Fruit fly (Drosophila melanogaster): ENCODE data around the gene GstD11.

The GstD11 gene

DNA sequence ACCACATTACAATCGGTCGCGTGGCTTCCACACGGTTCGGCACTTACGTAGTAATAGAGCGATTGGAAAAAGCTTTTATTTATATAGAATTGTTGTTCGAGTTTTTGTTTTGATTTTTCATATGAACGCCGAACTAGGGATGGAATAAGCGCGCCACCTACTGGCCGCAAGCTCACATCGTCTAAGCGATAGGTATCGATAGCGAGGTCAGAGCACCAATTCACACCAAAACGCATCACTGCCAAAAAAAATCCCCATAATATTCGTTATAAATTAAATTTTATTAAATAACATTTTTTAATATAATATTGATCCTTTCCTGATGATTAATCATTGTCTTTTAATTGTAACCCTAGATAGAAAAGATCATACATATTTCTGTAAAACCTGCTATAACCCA lies 32.6 kb upstream of the GstD11 start, which contains the start of gene CG10038 (continued):
- TF ChIP-seq pdm3 (GFP tag; optimal IDR thresholded peaks at IDR 0.05) (peak; percentile 35), Ets96B (tag; optimal IDR thresholded peaks at IDR 0.05) (no peak), ss (GFP tag; optimal IDR thresholded peaks at IDR 0.05) (no peak), CG3032 (tag; optimal IDR thresholded peaks at IDR 0.05) (peak; percentile 12), fkh (GFP tag; optimal IDR thresholded peaks at IDR 0.05) (no peak), achi (GFP tag; optimal IDR thresholded peaks at IDR 0.05) (no peak), CG6163 (GFP tag; IDR thresholded peaks at IDR 0.05) (no peak), Eip93F (GFP tag; optimal IDR thresholded peaks at IDR 0.05) (no peak), CG8632 (GFP tag; optimal IDR thresholded peaks at IDR 0.05) (no peak), Blimp-1 (GFP tag; optimal IDR thresholded peaks at IDR 0.05) (no peak), CG11762 (GFP tag; optimal IDR thresholded peaks at IDR 0.05; ENCODE audit: insufficient read depth) (no peak), salr (GFP tag; optimal IDR thresholded peaks at IDR 0.05) (no peak), CG34406 (GFP tag; optimal IDR thresholded peaks at IDR 0.05) (no peak), fd59A (GFP tag; optimal IDR thresholded peaks at IDR 0.05) (no peak), CG9139 (GFP tag; optimal IDR thresholded peaks at IDR 0.05) (no peak), CG6276 (GFP tag; optimal IDR thresholded peaks at IDR 0.05) (no peak), CG8119 (GFP tag; IDR thresholded peaks at IDR 0.05) (no peak), dac (GFP tag; optimal IDR thresholded peaks at IDR 0.05) (no peak), Eip75B (GFP tag; optimal IDR thresholded peaks at IDR 0.05) (no peak), Hr39 (GFP tag; optimal IDR thresholded peaks at IDR 0.05) (peak; percentile 21), dsx (GFP tag; optimal IDR thresholded peaks at IDR 0.05; ENCODE audit: poor library complexity, severe bottlenecking) (no peak), CG15336 (GFP tag; IDR thresholded peaks at IDR 0.05) (no peak), vri (GFP tag; optimal IDR thresholded peaks at IDR 0.05) (no peak), CG16779 (tag; optimal IDR thresholded peaks at IDR 0.05) (no peak), Sox14 (GFP tag; optimal IDR thresholded peaks at IDR 0.05) (no peak), Sox15 (GFP tag; optimal IDR thresholded peaks at IDR 0.05) (no peak), acj6 (GFP tag; optimal IDR thresholded peaks at IDR 0.05) (peak; percentile 20), Smox (GFP tag; optimal IDR thresholded peaks at IDR 0.05) (no peak), topi (GFP tag; optimal IDR thresholded peaks at IDR 0.05) (peak; percentile 20), cyc (GFP tag; optimal IDR thresholded peaks at IDR 0.05) (peak; percentile 36), CG32006 (GFP tag; optimal IDR thresholded peaks at IDR 0.05) (no peak), CG3919 (GFP tag; optimal IDR thresholded peaks at IDR 0.05) (peak; percentile 14), Sox102F (GFP tag; optimal IDR thresholded peaks at IDR 0.05) (no peak), CG11294 (GFP tag; IDR thresholded peaks at IDR 0.05) (no peak)

DNA sequence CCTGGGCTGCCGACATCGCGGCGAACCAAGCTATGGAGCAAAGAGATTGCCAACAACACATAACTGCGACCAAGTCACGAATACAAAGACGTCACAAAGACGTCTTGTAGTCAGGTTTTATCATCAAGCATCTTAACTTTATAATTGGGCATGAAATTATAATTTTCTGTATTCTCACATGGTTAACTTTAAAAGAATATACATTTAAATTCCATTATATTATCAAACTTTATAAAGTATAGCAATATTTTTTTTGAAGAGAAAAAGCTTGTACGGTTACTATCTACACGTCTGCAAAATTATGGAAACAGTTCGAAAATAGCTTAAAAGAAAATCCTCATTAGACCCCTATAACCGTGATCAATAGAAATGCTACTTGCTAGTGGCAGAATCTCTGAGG lies 31.1 kb upstream of the GstD11 start, which contains the start of gene CG10041:
Gene CG10041, minus strand, starts transcription at position 101 of the 400 bp plus-strand sequence.
- TF ChIP-seq CG6163 (GFP tag; IDR thresholded peaks at IDR 0.05) = no peak
- TF ChIP-seq Gug (GFP tag; IDR thresholded peaks at IDR 0.05) = no peak
- TF ChIP-seq CG10669 (GFP tag; optimal IDR thresholded peaks at IDR 0.05) = no peak
- no peak for TF ChIP-seq CG8632 (GFP tag; optimal IDR thresholded peaks at IDR 0.05)
- TF ChIP-seq CG32006 (GFP tag; optimal IDR thresholded peaks at IDR 0.05) = no peak
- no peak for TF ChIP-seq CG8119 (GFP tag; IDR thresholded peaks at IDR 0.05)
- no peak for TF ChIP-seq dac (GFP tag; optimal IDR thresholded peaks at IDR 0.05)
- no peak for TF ChIP-seq dsx (GFP tag; optimal IDR thresholded peaks at IDR 0.05; ENCODE audit: poor library complexity, severe bottlenecking)
- TF ChIP-seq Met (GFP tag; optimal IDR thresholded peaks at IDR 0.05) = no peak
- no peak for TF ChIP-seq CG6792 (GFP tag; optimal IDR thresholded peaks at IDR 0.05)
- no peak for TF ChIP-seq CG7368 (GFP tag; optimal IDR thresholded peaks at IDR 0.05)
- TF ChIP-seq OdsH (GFP tag; optimal IDR thresholded peaks at IDR 0.05) = no peak
- no peak for TF ChIP-seq Eip93F (GFP tag; optimal IDR thresholded peaks at IDR 0.05)
- no peak for TF ChIP-seq acj6 (GFP tag; optimal IDR thresholded peaks at IDR 0.05)
- TF ChIP-seq Hr38 (GFP tag; optimal IDR thresholded peaks at IDR 0.05) = no peak
- TF ChIP-seq CG11762 (GFP tag; optimal IDR thresholded peaks at IDR 0.05; ENCODE audit: insufficient read depth) = no peak
- TF ChIP-seq spab (GFP tag; optimal IDR thresholded peaks at IDR 0.05) = no peak
- TF ChIP-seq achi (GFP tag; optimal IDR thresholded peaks at IDR 0.05) = no peak
- TF ChIP-seq Hr4 (GFP tag; optimal IDR thresholded peaks at IDR 0.05) = no peak
- no peak for TF ChIP-seq Ets21C (GFP tag; optimal IDR thresholded peaks at IDR 0.05)

Data from whole organism, prepupa.